Fruit fly (Drosophila melanogaster) whole organism, pupa: ENCODE measurements around the gene CG7568.

Source experiments
- CG12605 ChIP-seq: fragments of 200-800 bp; sonication (Bioruptor generic); IDR thresholded peaks from 2 replicates; pipeline ENCODE4 v1.3.6; 2022; ENCODE audit warnings: missing biosample characterization, missing genetic modification characterization
- CG14655 ChIP-seq: fragments of 200-800 bp; sonication (Bioruptor generic); optimal IDR thresholded peaks from 3 replicates; lab custom pipeline; 2017; ENCODE audit warnings: mild to moderate bottlenecking, missing biosample characterization, missing genetic modification reagents, missing genetic modification characterization
- CG15710 ChIP-seq: fragments of 200-800 bp; sonication (Bioruptor generic); optimal IDR thresholded peaks from 2 replicates; lab custom pipeline; 2018; ENCODE audit warnings: missing biosample characterization, mild to moderate bottlenecking, missing genetic modification characterization, moderate library complexity
- CG17806 ChIP-seq: fragments of 200-800 bp; sonication (Bioruptor generic); optimal IDR thresholded peaks from 2 replicates; lab custom pipeline; 2018; ENCODE audit warnings: missing biosample characterization, mild to moderate bottlenecking, missing genetic modification characterization, moderate library complexity
- CG4496 ChIP-seq: fragments of 200-800 bp; sonication (Bioruptor generic); IDR thresholded peaks from 3 replicates; pipeline ENCODE4 v1.3.6; 2022; ENCODE audit warnings: missing biosample characterization, missing genetic modification characterization
- CG9948 ChIP-seq: fragments of 200-800 bp; sonication (Bioruptor generic); optimal IDR thresholded peaks from 2 replicates; lab custom pipeline; 2018; ENCODE audit warnings: missing biosample characterization, mild to moderate bottlenecking, missing genetic modification characterization, moderate library complexity
- D1 ChIP-seq: fragments of 200-800 bp; sonication (Bioruptor generic); optimal IDR thresholded peaks from 2 replicates; lab custom pipeline; 2018; ENCODE audit warnings: missing biosample characterization, mild to moderate bottlenecking, missing genetic modification characterization, moderate library complexity
- EcR ChIP-seq: fragments of 200-800 bp; sonication (Bioruptor generic); optimal IDR thresholded peaks from 3 replicates; lab custom pipeline; 2019; ENCODE audit warnings: missing biosample characterization, missing genetic modification characterization, mild to moderate bottlenecking, moderate library complexity, missing genetic modification reagents
- Pif1A ChIP-seq: fragments of 200-800 bp; sonication (Bioruptor generic); optimal IDR thresholded peaks from 3 replicates; lab custom pipeline; 2016; ENCODE audit warnings: missing biosample characterization, missing genetic modification characterization
- Snoo ChIP-seq: fragments of 200-800 bp; sonication (Bioruptor generic); optimal IDR thresholded peaks from 3 replicates; lab custom pipeline; 2017; ENCODE audit warnings: missing biosample characterization, mild to moderate bottlenecking, missing genetic modification characterization, inconsistent platforms
- rn ChIP-seq: fragments of 200-800 bp; sonication (Bioruptor generic); IDR thresholded peaks from 2 replicates; pipeline ENCODE4 v1.3.6; 2022; ENCODE audit warnings: missing biosample characterization, missing genetic modification characterization

- no peak for TF ChIP-seq D1 (tag; lab: Kevin White, UChicago)
- no peak for TF ChIP-seq CG17806 (tag; lab: Kevin White, UChicago)
- TF ChIP-seq EcR (GFP tag; lab: Kevin White, UChicago), result no peak
- TF ChIP-seq CG9948, result no peak
- TF ChIP-seq Pif1A, result no peak
- no peak for TF ChIP-seq Snoo (tag; lab: Kevin White, UChicago)
- TF ChIP-seq rn (GFP tag; lab: Robert Waterston, UW), result no peak
- TF ChIP-seq CG4496 (GFP tag; lab: Robert Waterston, UW), result no peak
- TF ChIP-seq CG12605 (GFP tag; lab: Robert Waterston, UW), result no peak
- TF ChIP-seq CG14655 (GFP tag; lab: Kevin White, UChicago), result no peak
- TF ChIP-seq CG15710 (tag; lab: Kevin White, UChicago), result no peak
Measured at dm6 chr3R:29610958-29611357, 10.3 kb upstream of the CG7568 start.
